Worm (Caenorhabditis elegans): ENCODE measurements around the gene spp-8.

ce11 chrIV:8520594-8520993, 39.1 kb downstream of the spp-8 start, which contains the start of gene pkg-2:
- TF ChIP-seq mdl-1 (tag; optimal IDR thresholded peaks at IDR 0.05) (no peak), ZK546.5 (tag; optimal IDR thresholded peaks at IDR 0.05) (no peak), skn-1 (tag; optimal IDR thresholded peaks at IDR 0.05) (no peak), peb-1 (tag; optimal IDR thresholded peaks at IDR 0.05) (no peak), ztf-4 (tag; optimal IDR thresholded peaks at IDR 0.05) (no peak)

All from whole organism, L2 larva.